Fruit fly (Drosophila melanogaster): ENCODE measurements around the gene Rfk.

Gene Rfk

dm6 chr3R:7936786-7937363 is 23.8 kb upstream of the Rfk start (continued):
- TF ChIP-seq her (GFP tag; optimal IDR thresholded peaks at IDR 0.05), result no peak
- no peak for TF ChIP-seq Xrp1 (GFP tag; IDR thresholded peaks at IDR 0.05)
- TF ChIP-seq sd (tag; optimal IDR thresholded peaks at IDR 0.05), result no peak
- no peak for TF ChIP-seq tup (GFP tag; optimal IDR thresholded peaks at IDR 0.05)
- TF ChIP-seq slou (GFP tag; optimal IDR thresholded peaks at IDR 0.05), result no peak
- no peak for TF ChIP-seq CG3281 (GFP tag; optimal IDR thresholded peaks at IDR 0.05)
- no peak for TF ChIP-seq fd102C (GFP tag; optimal IDR thresholded peaks at IDR 0.05)
- no peak for TF ChIP-seq Ravus (GFP tag; IDR thresholded peaks at IDR 0.05)
- TF ChIP-seq CG10431 (GFP tag; optimal IDR thresholded peaks at IDR 0.05), result no peak
- no peak for TF ChIP-seq CG15514 (GFP tag; optimal IDR thresholded peaks at IDR 0.05)
- TF ChIP-seq bcd (GFP tag; optimal IDR thresholded peaks at IDR 0.05), result no peak
- TF ChIP-seq trem (tag; optimal IDR thresholded peaks at IDR 0.05), result no peak
- no peak for TF ChIP-seq so (GFP tag; IDR thresholded peaks at IDR 0.05)
- TF ChIP-seq nom (GFP tag; optimal IDR thresholded peaks at IDR 0.05), result peak; percentile 23
- peak; percentile 4 for TF ChIP-seq CG3163 (GFP tag; optimal IDR thresholded peaks at IDR 0.05)
- TF ChIP-seq CG6854 (GFP tag; optimal IDR thresholded peaks at IDR 0.05), result no peak
- TF ChIP-seq repo (GFP tag; optimal IDR thresholded peaks at IDR 0.05), result no peak
- TF ChIP-seq CG30020 (tag; optimal IDR thresholded peaks at IDR 0.05), result no peak
- no peak for TF ChIP-seq Hmr (GFP tag; optimal IDR thresholded peaks at IDR 0.05)
- no peak for TF ChIP-seq wek (GFP tag; optimal IDR thresholded peaks at IDR 0.05)
- no peak for TF ChIP-seq HHEX (GFP tag; optimal IDR thresholded peaks at IDR 0.05)
- no peak for TF ChIP-seq CG15011 (GFP tag; optimal IDR thresholded peaks at IDR 0.05)
- TF ChIP-seq Camta (GFP tag; optimal IDR thresholded peaks at IDR 0.05), result no peak
- TF ChIP-seq CG11093 (GFP tag; IDR thresholded peaks at IDR 0.05), result 0 out of 3 replicates have a peak, but pooled peaks have one; percentile 15
- TF ChIP-seq Nf-YB (GFP tag; optimal IDR thresholded peaks at IDR 0.05), result peak; percentile 99
- no peak for TF ChIP-seq en (GFP tag; optimal IDR thresholded peaks at IDR 0.05)
- TF ChIP-seq hb (GFP tag; IDR thresholded peaks at IDR 0.05; ENCODE audit: partially characterized antibody), result no peak
- no peak for TF ChIP-seq Ets97D (GFP tag; optimal IDR thresholded peaks at IDR 0.05)
- peak; percentile 62 for TF ChIP-seq Deaf1 (tag; optimal IDR thresholded peaks at IDR 0.05)
- TF ChIP-seq Dip2 (GFP tag; IDR thresholded peaks at IDR 0.05), result no peak
- TF ChIP-seq peb (GFP tag; IDR thresholded peaks at IDR 0.05), result no peak
- 0 out of 3 replicates have a peak, but pooled peaks have one; percentile 34 for TF ChIP-seq HLH4C (GFP tag; IDR thresholded peaks at IDR 0.05; ENCODE audit: partially characterized antibody)
- TF ChIP-seq CG30431 (GFP tag; optimal IDR thresholded peaks at IDR 0.05), result no peak
- TF ChIP-seq CG17361 (GFP tag; IDR thresholded peaks at IDR 0.05), result no peak
- no peak for TF ChIP-seq caup (GFP tag; optimal IDR thresholded peaks at IDR 0.05; ENCODE audit: severe bottlenecking)
- no peak for TF ChIP-seq Hr39 (optimal IDR thresholded peaks at IDR 0.05)
- no peak for TF ChIP-seq CG8924 (tag; optimal IDR thresholded peaks at IDR 0.05)
- peak; percentile 73 for TF ChIP-seq Nf-YA (GFP tag; IDR thresholded peaks at IDR 0.05)
- no peak for TF ChIP-seq CG12942 (GFP tag; optimal IDR thresholded peaks at IDR 0.05)
- no peak for TF ChIP-seq Xbp1 (GFP tag; optimal IDR thresholded peaks at IDR 0.05)
- peak; percentile 48 for TF ChIP-seq Jarid2 (GFP tag; optimal IDR thresholded peaks at IDR 0.05)
- TF ChIP-seq CG9817 (tag; optimal IDR thresholded peaks at IDR 0.05), result no peak
- TF ChIP-seq Nf-YC (tag; optimal IDR thresholded peaks at IDR 0.05), result peak; percentile 97
- TF ChIP-seq CG15601 (tag; optimal IDR thresholded peaks at IDR 0.05), result no peak
- no peak for TF ChIP-seq sima (GFP tag; optimal IDR thresholded peaks at IDR 0.05)
- peak; percentile 70 for TF ChIP-seq Aef1 (GFP tag; IDR thresholded peaks at IDR 0.05)
- no peak for TF ChIP-seq p53 (GFP tag; optimal IDR thresholded peaks at IDR 0.05)
- no peak for TF ChIP-seq gcm2 (GFP tag; optimal IDR thresholded peaks at IDR 0.05)
- TF ChIP-seq pnt (GFP tag; optimal IDR thresholded peaks at IDR 0.05), result no peak
- no peak for TF ChIP-seq CG10462 (GFP tag; optimal IDR thresholded peaks at IDR 0.05)
- no peak for TF ChIP-seq Six4 (GFP tag; optimal IDR thresholded peaks at IDR 0.05)
